Worm (Caenorhabditis elegans): ENCODE measurements around the gene srh-304.

- TF ChIP-seq cnd-1 (tag; optimal IDR thresholded peaks at IDR 0.05) (no peak), mls-2 (tag; optimal IDR thresholded peaks at IDR 0.05) (no peak), nhr-28 (tag; optimal IDR thresholded peaks at IDR 0.05) (no peak), unc-62 (GFP tag; optimal IDR thresholded peaks at IDR 0.05) (peak; percentile 73), flh-1 (GFP tag; optimal IDR thresholded peaks at IDR 0.05) (no peak), ceh-39 (tag; optimal IDR thresholded peaks at IDR 0.05) (no peak), ces-1 (GFP tag; optimal IDR thresholded peaks at IDR 0.05) (peak; percentile 98), mab-5 (tag; optimal IDR thresholded peaks at IDR 0.05) (no peak), ham-2 (GFP tag; optimal IDR thresholded peaks at IDR 0.05) (peak; percentile 42), hlh-1 (tag; optimal IDR thresholded peaks at IDR 0.05) (peak; percentile 82), ztf-11 (tag; optimal IDR thresholded peaks at IDR 0.05) (no peak)
These were observed 29.5 kb downstream of the srh-304 start for ce11 chrV:17857901-17858300.

Measured in whole organism, mixed stage, embryonic.